Fruit fly (Drosophila melanogaster) whole organism, embryonic: ENCODE measurements around the gene hiro.
A peak's percentile ranks its signal among the peaks of the same experiment; 100 is the strongest.

Source experiments
- BtbVII ChIP-seq: fragments of 200-800 bp; sonication (Bioruptor generic); optimal IDR thresholded peaks from 3 replicates; lab custom pipeline; 2017; ENCODE audit warnings: missing biosample characterization, mild to moderate bottlenecking, missing genetic modification characterization
- CG5245 ChIP-seq: fragments of 200-800 bp; sonication (Bioruptor generic); optimal IDR thresholded peaks from 3 replicates; lab custom pipeline; 2016; ENCODE audit warnings: missing biosample characterization, missing genetic modification characterization
- MTF-1 ChIP-seq: fragments of 200-800 bp; sonication (Bioruptor generic); optimal IDR thresholded peaks from 2 replicates; lab custom pipeline; 2018; ENCODE audit warnings: missing biosample characterization, mild to moderate bottlenecking, missing genetic modification characterization, borderline replicate concordance
- prd ChIP-seq, 3 experiments: fragments of >200 bp in 2 of 3; fragments of 200-800 bp in 1 of 3; sonication (Bioruptor generic) in 1 of 3; optimal IDR thresholded peaks in 2 of 3; IDR thresholded peaks in 1 of 3; 2 replicates in 2 of 3; 3 replicates in 1 of 3; pipeline versions ENCODE4 v1.3.6 to Lab custom; 2017 to 2022; ENCODE audit warnings: missing biosample characterization in 1 of 3, missing genetic modification characterization in 1 of 3

dm6 chr3L:696404-697054, 8.8 kb upstream of the hiro start:
- TF ChIP-seq MTF-1 (GFP tag; lab: Kevin White, UChicago) (peak; percentile 93), BtbVII (GFP tag; lab: Kevin White, UChicago) (peak; percentile 97), prd (optimal IDR thresholded peaks at IDR 0.05; lab: Kevin White, UChicago) (no peak), prd (GFP tag; IDR thresholded peaks at IDR 0.05; lab: Robert Waterston, UW) (peak; percentile 98), CG5245 (peak; percentile 94)
